Fruit fly (Drosophila melanogaster) whole organism, embryonic: ENCODE measurements around the gene Hexo1.

Source experiments
- Atf3 ChIP-seq: fragments of 200-800 bp; sonication (Bioruptor generic); optimal IDR thresholded peaks from 3 replicates; lab custom pipeline; 2016; ENCODE audit warnings: missing biosample characterization, missing genetic modification characterization
- Bdp1 ChIP-seq: fragments of 200-800 bp; sonication (Bioruptor generic); optimal IDR thresholded peaks from 3 replicates; lab custom pipeline; 2016; ENCODE audit warnings: missing biosample characterization, missing genetic modification characterization
- CG12236 ChIP-seq: fragments of 200-800 bp; sonication (Bioruptor generic); optimal IDR thresholded peaks from 2 replicates; lab custom pipeline; 2016; ENCODE audit warnings: missing biosample characterization, missing genetic modification characterization
- CG12744 ChIP-seq: fragments of 200-800 bp; sonication (Bioruptor generic); optimal IDR thresholded peaks from 2 replicates; lab custom pipeline; 2016; ENCODE audit warnings: missing biosample characterization, missing genetic modification characterization
- CG12769 ChIP-seq: fragments of 200-800 bp; sonication (Bioruptor generic); optimal IDR thresholded peaks from 2 replicates; lab custom pipeline; 2019; ENCODE audit warnings: missing biosample characterization, mild to moderate bottlenecking, missing genetic modification characterization, moderate library complexity
- CG12942 ChIP-seq: fragments of 200-800 bp; sonication (Bioruptor generic); optimal IDR thresholded peaks from 3 replicates; lab custom pipeline; 2016; ENCODE audit warnings: missing biosample characterization, missing genetic modification characterization
- CG13424 ChIP-seq: fragments of 200-800 bp; sonication (Bioruptor generic); optimal IDR thresholded peaks from 2 replicates; lab custom pipeline; 2019; ENCODE audit warnings: missing biosample characterization, mild to moderate bottlenecking, missing genetic modification characterization, moderate library complexity
- CG1647 ChIP-seq: fragments of 200-800 bp; sonication (Bioruptor generic); optimal IDR thresholded peaks from 3 replicates; lab custom pipeline; 2016; ENCODE audit warnings: missing biosample characterization, missing genetic modification characterization
- CG17328 ChIP-seq: fragments of 200-800 bp; sonication (Bioruptor generic); IDR thresholded peaks from 2 replicates; pipeline ENCODE4 v1.3.6; 2022; ENCODE audit warnings: missing biosample characterization, missing genetic modification characterization
- CG17359 ChIP-seq: fragments of 200-800 bp; sonication (Bioruptor generic); optimal IDR thresholded peaks from 3 replicates; lab custom pipeline; 2018; ENCODE audit warnings: missing biosample characterization, mild to moderate bottlenecking, missing genetic modification characterization, moderate library complexity
- CG17829 ChIP-seq: fragments of 200-800 bp; optimal IDR thresholded peaks from 2 replicates; lab custom pipeline; 2019; ENCODE audit warnings: missing biosample characterization, mild to moderate bottlenecking, missing genetic modification characterization, moderate library complexity
- CG31388 ChIP-seq: fragments of 200-800 bp; sonication (Bioruptor generic); optimal IDR thresholded peaks from 2 replicates; lab custom pipeline; 2016; ENCODE audit warnings: missing biosample characterization, missing genetic modification characterization
- CG34224 ChIP-seq: fragments of 200-800 bp; sonication (Bioruptor generic); IDR thresholded peaks from 3 replicates; pipeline ENCODE4 v1.3.6; 2022; ENCODE audit warnings: missing biosample characterization, missing genetic modification characterization; ENCODE audit not compliant: partially characterized antibody
- CG3726 ChIP-seq: fragments of 200-800 bp; sonication (Bioruptor generic); IDR thresholded peaks from 3 replicates; pipeline ENCODE4, ENCODE4 v1.3.6; 2022; ENCODE audit warnings: missing biosample characterization, missing genetic modification characterization
- CG3995 ChIP-seq: fragments of 200-800 bp; sonication (Bioruptor generic); optimal IDR thresholded peaks from 3 replicates; lab custom pipeline; 2016; ENCODE audit warnings: missing biosample characterization, missing genetic modification characterization
- CG6813 ChIP-seq: fragments of 200-800 bp; sonication (Bioruptor generic); optimal IDR thresholded peaks from 2 replicates; lab custom pipeline; 2017; ENCODE audit warnings: missing biosample characterization, missing genetic modification characterization, mild to moderate bottlenecking, moderate library complexity, missing genetic modification reagents
- CG7928 ChIP-seq: fragments of 200-800 bp; sonication (Bioruptor generic); optimal IDR thresholded peaks from 2 replicates; lab custom pipeline; 2017; ENCODE audit warnings: missing biosample characterization, mild to moderate bottlenecking, missing genetic modification characterization
- CG8924 ChIP-seq: fragments of 200-800 bp; optimal IDR thresholded peaks from 3 replicates; lab custom pipeline; 2019; ENCODE audit warnings: missing biosample characterization, mild to moderate bottlenecking, missing genetic modification characterization, moderate library complexity
- Dbx ChIP-seq: fragments of 200-800 bp; sonication (Bioruptor generic); IDR thresholded peaks from 3 replicates; pipeline ENCODE4 v1.3.6; 2022; ENCODE audit warnings: missing biosample characterization, missing genetic modification characterization
- Doc3 ChIP-seq: fragments of 200-800 bp; sonication (Bioruptor generic); IDR thresholded peaks from 3 replicates; pipeline ENCODE4 v1.3.6; 2022; ENCODE audit warnings: missing biosample characterization, missing genetic modification characterization; ENCODE audit not compliant: partially characterized antibody
- Eip74EF ChIP-seq, 2 experiments: fragments of 200-800 bp in 1 of 2; fragments of >200 bp in 1 of 2; sonication (Bioruptor generic) in 1 of 2; optimal IDR thresholded peaks; 2 replicates each; lab custom pipeline; 2017 to 2019; ENCODE audit warnings: missing biosample characterization in 2 of 2, missing genetic modification characterization in 2 of 2, mild to moderate bottlenecking in 1 of 2, moderate library complexity in 1 of 2
- Fer2 ChIP-seq: fragments of 200-800 bp; sonication (Bioruptor generic); optimal IDR thresholded peaks from 2 replicates; lab custom pipeline; 2018; ENCODE audit warnings: missing biosample characterization, mild to moderate bottlenecking, missing genetic modification characterization, moderate library complexity
- HLHmδ ChIP-seq: fragments of 200-800 bp; sonication (Bioruptor generic); optimal IDR thresholded peaks from 2 replicates; lab custom pipeline; 2018; ENCODE audit warnings: missing biosample characterization, mild to moderate bottlenecking, missing genetic modification characterization, moderate library complexity
- Hr3 ChIP-seq: fragments of 200-800 bp; sonication (Bioruptor generic); optimal IDR thresholded peaks from 3 replicates; lab custom pipeline; 2016; ENCODE audit warnings: missing biosample characterization, missing genetic modification characterization
- Hr78 ChIP-seq, 2 experiments: fragments of 200-800 bp in 1 of 2; fragments of >200 bp in 1 of 2; sonication (Bioruptor generic) in 1 of 2; optimal IDR thresholded peaks; 2 replicates each; lab custom pipeline; 2017 to 2019; ENCODE audit warnings: missing biosample characterization in 2 of 2, missing genetic modification characterization in 2 of 2, mild to moderate bottlenecking in 1 of 2, moderate library complexity in 1 of 2
- Jarid2 ChIP-seq: fragments of 200-800 bp; sonication (Bioruptor generic); optimal IDR thresholded peaks from 3 replicates; lab custom pipeline; 2017; ENCODE audit warnings: mild to moderate bottlenecking, missing biosample characterization, missing genetic modification reagents, missing genetic modification characterization
- Max ChIP-seq: fragments of 200-800 bp; sonication (Bioruptor generic); optimal IDR thresholded peaks from 2 replicates; lab custom pipeline; 2016; ENCODE audit warnings: missing biosample characterization, mild to moderate bottlenecking, missing genetic modification characterization
- NC2α ChIP-seq: fragments of 200-800 bp; sonication (Bioruptor generic); optimal IDR thresholded peaks from 2 replicates; lab custom pipeline; 2016; ENCODE audit warnings: missing biosample characterization, missing genetic modification characterization
- Spps ChIP-seq: fragments of 200-800 bp; sonication (Bioruptor generic); optimal IDR thresholded peaks from 2 replicates; lab custom pipeline; 2018; ENCODE audit warnings: missing biosample characterization, mild to moderate bottlenecking, missing genetic modification characterization
- Sry-δ ChIP-seq: fragments of 200-800 bp; sonication (Bioruptor generic); optimal IDR thresholded peaks from 2 replicates; lab custom pipeline; 2016; ENCODE audit warnings: missing biosample characterization, missing genetic modification characterization
- Stat92E ChIP-seq, 3 experiments: fragments of >200 bp in 2 of 3; fragments of 200-800 bp in 1 of 3; sonication (Bioruptor generic) in 1 of 3; optimal IDR thresholded peaks; 2 replicates each; lab custom pipeline; 2017 to 2019; ENCODE audit warnings: missing biosample characterization in 3 of 3, missing genetic modification characterization in 3 of 3, mild to moderate bottlenecking in 1 of 3, moderate library complexity in 1 of 3
- Tbp ChIP-seq: fragments of >200 bp; optimal IDR thresholded peaks from 2 replicates; lab custom pipeline; 2018; ENCODE audit warnings: missing biosample characterization, missing genetic modification characterization
- btn ChIP-seq: fragments of 200-800 bp; sonication (Bioruptor generic); optimal IDR thresholded peaks from 2 replicates; lab custom pipeline; 2016; ENCODE audit warnings: missing biosample characterization, missing genetic modification characterization
- crol ChIP-seq: fragments of 200-800 bp; sonication (Bioruptor generic); IDR thresholded peaks from 2 replicates; pipeline ENCODE4 v1.3.6; 2022; ENCODE audit warnings: missing biosample characterization, missing genetic modification characterization
- dmrt11E ChIP-seq: fragments of 200-800 bp; sonication (Bioruptor generic); optimal IDR thresholded peaks from 3 replicates; lab custom pipeline; 2018; ENCODE audit warnings: missing biosample characterization, mild to moderate bottlenecking, missing genetic modification characterization, moderate library complexity
- gcm ChIP-seq: fragments of 200-800 bp; sonication (Bioruptor generic); optimal IDR thresholded peaks from 2 replicates; lab custom pipeline; 2019; ENCODE audit warnings: missing biosample characterization, mild to moderate bottlenecking, missing genetic modification characterization, moderate library complexity
- gem ChIP-seq: fragments of 200-800 bp; sonication (Bioruptor generic); optimal IDR thresholded peaks from 2 replicates; lab custom pipeline; 2019; ENCODE audit warnings: missing biosample characterization, mild to moderate bottlenecking, missing genetic modification characterization, moderate library complexity
- h ChIP-seq: fragments of >200 bp; optimal IDR thresholded peaks from 2 replicates; lab custom pipeline; 2017
- hb ChIP-seq: fragments of 200-800 bp; sonication (Bioruptor generic); IDR thresholded peaks from 3 replicates; pipeline ENCODE4 v1.3.6; 2022; ENCODE audit warnings: missing biosample characterization, missing genetic modification characterization; ENCODE audit not compliant: partially characterized antibody
- her ChIP-seq: fragments of 200-800 bp; sonication (Bioruptor generic); optimal IDR thresholded peaks from 2 replicates; lab custom pipeline; 2016; ENCODE audit warnings: missing biosample characterization, missing genetic modification characterization
- kah ChIP-seq: fragments of 200-800 bp; sonication (Bioruptor generic); optimal IDR thresholded peaks from 2 replicates; lab custom pipeline; 2018; ENCODE audit warnings: missing biosample characterization, mild to moderate bottlenecking, missing genetic modification characterization
- lov ChIP-seq, 2 experiments: fragments of 200-800 bp in 1 of 2; fragments of >200 bp in 1 of 2; sonication (Bioruptor generic) in 1 of 2; IDR thresholded peaks in 1 of 2; optimal IDR thresholded peaks in 1 of 2; 2 replicates in 1 of 2; 3 replicates in 1 of 2; pipeline versions ENCODE4 v1.3.6 to Lab custom; 2017 to 2022; ENCODE audit warnings: missing biosample characterization in 1 of 2, missing genetic modification characterization in 1 of 2
- oc ChIP-seq: fragments of 200-800 bp; sonication (Bioruptor generic); optimal IDR thresholded peaks from 2 replicates; lab custom pipeline; 2018; ENCODE audit warnings: missing biosample characterization, mild to moderate bottlenecking, missing genetic modification characterization, moderate library complexity
- pho ChIP-seq: fragments of 200-800 bp; sonication (Bioruptor generic); optimal IDR thresholded peaks from 2 replicates; lab custom pipeline; 2016; ENCODE audit warnings: missing biosample characterization, missing genetic modification characterization
- shn ChIP-seq: fragments of 200-800 bp; sonication (Bioruptor generic); optimal IDR thresholded peaks from 3 replicates; lab custom pipeline; 2016; ENCODE audit warnings: missing biosample characterization, missing genetic modification characterization
- stwl ChIP-seq: fragments of 200-800 bp; sonication (Bioruptor generic); optimal IDR thresholded peaks from 3 replicates; lab custom pipeline; 2018; ENCODE audit warnings: missing biosample characterization, mild to moderate bottlenecking, missing genetic modification characterization, moderate library complexity
- sug ChIP-seq: fragments of 200-800 bp; optimal IDR thresholded peaks from 2 replicates; lab custom pipeline; 2019; ENCODE audit warnings: missing biosample characterization, mild to moderate bottlenecking, missing genetic modification characterization, moderate library complexity
- trh ChIP-seq: fragments of 200-800 bp; sonication (Bioruptor generic); optimal IDR thresholded peaks from 2 replicates; lab custom pipeline; 2016; ENCODE audit warnings: missing biosample characterization, missing genetic modification characterization
- zfh2 ChIP-seq: fragments of 200-800 bp; sonication (Bioruptor generic); optimal IDR thresholded peaks from 2 replicates; lab custom pipeline; 2016; ENCODE audit warnings: missing biosample characterization, missing genetic modification characterization

Hexo1 gene

DNA sequence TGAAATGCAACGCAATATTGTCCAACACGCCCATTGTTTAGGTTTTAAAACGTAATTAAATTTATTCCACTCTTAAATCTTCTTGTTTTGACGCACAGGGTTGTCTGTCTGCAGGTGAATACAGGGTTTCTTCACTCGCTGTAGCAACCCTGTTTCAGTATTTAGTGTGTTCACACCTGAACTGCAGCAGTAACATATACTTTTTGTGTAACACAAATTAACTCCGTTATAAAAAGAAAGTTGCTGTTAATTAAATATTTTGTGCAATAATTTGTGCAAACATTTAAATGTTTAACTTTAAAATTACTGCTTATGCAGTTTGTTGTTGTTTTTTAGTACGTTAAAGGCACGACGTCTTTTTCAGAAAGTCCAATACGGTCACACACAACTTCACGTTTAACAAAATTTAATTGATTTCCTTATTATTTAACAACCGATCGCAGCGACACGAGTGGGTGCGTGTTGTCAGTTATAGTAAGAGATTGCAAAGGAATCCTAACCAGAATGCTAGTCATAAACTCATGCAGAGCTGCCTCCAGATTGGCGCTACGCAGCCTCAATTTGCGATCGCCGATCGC, 3.8 kb downstream of the Hexo1 start, which contains the start of the genes CG15012 and Fdx2 (continued):
- TF ChIP-seq btn (no peak), CG12236 (GFP tag; lab: Kevin White, UChicago) (no peak), CG3726 (no peak), CG34224 (peak; percentile 53; the same call in 1 of the 3 replicates), CG12769 (no peak), Hr78 (GFP tag; optimal IDR thresholded peaks at IDR 0.05; lab: Kevin White, UChicago) (no peak), CG3995 (GFP tag; lab: Kevin White, UChicago) (peak; percentile 44), gcm (GFP tag; lab: Kevin White, UChicago) (no peak), CG17328 (GFP tag; lab: Robert Waterston, UW) (no peak), hb (GFP tag; lab: Robert Waterston, UW) (no peak), kah (GFP tag; lab: Kevin White, UChicago) (no peak), NC2α (no peak), h (lab: Kevin White, UChicago) (no peak), CG17359 (tag; lab: Kevin White, UChicago) (no peak), CG6813 (no peak), HLHmδ (GFP tag; lab: Kevin White, UChicago) (no peak), crol (GFP tag; lab: Robert Waterston, UW) (no peak), oc (tag; lab: Kevin White, UChicago) (no peak), Eip74EF (GFP tag; optimal IDR thresholded peaks at IDR 0.05; lab: Kevin White, UChicago) (peak in 1 of 2 experiments; percentile 3), Sry-δ (GFP tag; lab: Kevin White, UChicago) (peak; percentile 50), sug (peak; percentile 27), CG17829 (tag; lab: Kevin White, UChicago) (peak; percentile 64), Dbx (GFP tag; lab: Robert Waterston, UW) (no peak), CG1647 (GFP tag; lab: Kevin White, UChicago) (peak; percentile 37), lov (optimal IDR thresholded peaks at IDR 0.05; lab: Kevin White, UChicago) (no peak), lov (GFP tag; IDR thresholded peaks at IDR 0.05; lab: Robert Waterston, UW) (no peak), CG12744 (GFP tag; lab: Kevin White, UChicago) (no peak), dmrt11E (tag; lab: Kevin White, UChicago) (no peak), Max (GFP tag; lab: Kevin White, UChicago) (no peak), Bdp1 (GFP tag; lab: Kevin White, UChicago) (no peak), shn (no peak), CG12942 (GFP tag; lab: Kevin White, UChicago) (no peak), Hr3 (GFP tag; lab: Kevin White, UChicago) (no peak), Jarid2 (no peak), Doc3 (GFP tag; lab: Robert Waterston, UW) (no peak), CG7928 (GFP tag; lab: Kevin White, UChicago) (peak; percentile 76), CG8924 (peak; percentile 67), trh (GFP tag; lab: Kevin White, UChicago) (no peak), CG31388 (no peak), Spps (tag; lab: Kevin White, UChicago) (no peak), Tbp (GFP tag; lab: Kevin White, UChicago) (no peak), stwl (tag; lab: Kevin White, UChicago) (peak; percentile 97), Stat92E (GFP tag; optimal IDR thresholded peaks at IDR 0.05; lab: Kevin White, UChicago) (no peak), pho (no peak), gem (tag; lab: Kevin White, UChicago) (no peak), zfh2 (no peak), CG13424 (tag; lab: Kevin White, UChicago) (no peak), Fer2 (no peak), her (GFP tag; lab: Kevin White, UChicago) (no peak), Atf3 (GFP tag; lab: Kevin White, UChicago) (no peak)
